Fruit fly (Drosophila melanogaster): ENCODE data around the gene mtd.

Gene mtd

dm6 chr3R:5368170-5368781 is 18.0 kb upstream of the mtd start, which contains the start of gene Cerk:
Gene Cerk (minus strand): TSS chr3R:5368306.
- TF ChIP-seq noc (tag; optimal IDR thresholded peaks at IDR 0.05), result no peak

DNA sequence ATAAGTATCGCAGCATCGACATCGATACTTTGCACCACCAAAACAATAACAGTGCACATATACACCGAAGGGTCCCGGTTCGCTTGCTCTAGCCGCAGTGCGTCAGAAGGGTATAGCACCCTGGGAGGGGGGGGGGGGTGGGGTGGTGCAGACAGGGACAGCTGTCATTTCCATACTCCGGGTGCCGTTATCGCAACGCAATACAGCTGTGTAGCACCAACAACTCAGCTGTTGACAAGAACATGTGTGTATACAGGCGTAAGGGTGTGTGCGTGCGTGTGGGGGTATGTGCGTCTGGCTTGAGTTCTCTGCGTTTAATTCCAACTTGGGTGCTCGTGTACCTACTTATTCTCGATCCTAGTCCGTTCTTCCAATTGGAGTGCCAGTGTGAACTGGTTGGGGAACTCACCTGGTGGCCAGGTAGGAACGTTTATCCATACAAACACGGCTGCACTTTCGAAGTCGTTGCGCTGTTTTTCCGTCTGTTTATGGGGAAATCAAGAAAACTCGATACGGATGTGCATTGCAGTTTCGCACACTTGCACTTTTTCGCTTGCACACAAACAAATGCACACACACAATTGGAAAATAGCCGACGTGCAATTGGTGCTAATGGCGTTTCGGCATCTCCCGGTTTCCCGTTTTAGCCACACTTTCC is 17.4 kb upstream of the mtd start:
- no peak for TF ChIP-seq noc (tag; optimal IDR thresholded peaks at IDR 0.05)

dm6 chr3R:5364539-5365273 is 14.5 kb upstream of the mtd start:
- TF ChIP-seq noc (tag; optimal IDR thresholded peaks at IDR 0.05), result peak; percentile 55

dm6 chr3R:5363412-5363811 is 13.2 kb upstream of the mtd start:
- no peak for TF ChIP-seq noc (tag; optimal IDR thresholded peaks at IDR 0.05)

- peak; percentile 87 for TF ChIP-seq noc (tag; optimal IDR thresholded peaks at IDR 0.05)
Measured at dm6 chr3R:5361681-5362319, 11.6 kb upstream of the mtd start.

DNA sequence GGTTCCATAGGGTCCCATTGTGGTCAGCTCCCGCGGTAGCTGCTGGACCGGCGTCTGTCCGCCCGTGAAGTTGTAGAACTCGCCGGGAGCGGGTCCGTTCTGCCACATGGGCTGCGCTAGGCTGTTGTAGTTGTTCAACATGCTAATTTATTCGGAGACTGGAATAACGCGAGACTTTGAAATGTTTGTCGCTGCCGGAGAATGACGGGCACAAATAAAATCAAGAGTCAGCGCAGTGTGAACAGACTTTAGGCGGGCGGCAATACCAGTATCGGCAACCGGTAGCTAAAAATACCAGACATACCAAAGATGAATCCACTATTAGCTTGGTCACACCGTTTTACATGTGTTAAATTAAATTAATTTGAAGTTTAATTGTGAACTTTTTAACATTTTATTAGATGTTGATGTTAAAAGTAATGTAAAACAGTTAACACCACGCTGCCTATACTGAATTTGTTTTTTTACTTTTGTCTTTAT is 7.7 kb upstream of the mtd start, which contains the start of gene Prosbeta7:
Gene Prosbeta7, minus strand, starts transcription at position 430 of the 480 bp plus-strand sequence.
- no peak for TF ChIP-seq noc (tag; optimal IDR thresholded peaks at IDR 0.05)

dm6 chr3R:5355135-5355493 is 4.9 kb upstream of the mtd start:
- no peak for TF ChIP-seq noc (tag; optimal IDR thresholded peaks at IDR 0.05)

dm6 chr3R:5354373-5355134 is 4.3 kb upstream of the mtd start, which contains the start of the genes CG11999 and CG1161:
Gene CG11999 (minus strand): TSS chr3R:5354747.
Gene CG1161 (plus strand): TSS chr3R:5355092.
- TF ChIP-seq noc (tag; optimal IDR thresholded peaks at IDR 0.05), result peak; percentile 4

DNA sequence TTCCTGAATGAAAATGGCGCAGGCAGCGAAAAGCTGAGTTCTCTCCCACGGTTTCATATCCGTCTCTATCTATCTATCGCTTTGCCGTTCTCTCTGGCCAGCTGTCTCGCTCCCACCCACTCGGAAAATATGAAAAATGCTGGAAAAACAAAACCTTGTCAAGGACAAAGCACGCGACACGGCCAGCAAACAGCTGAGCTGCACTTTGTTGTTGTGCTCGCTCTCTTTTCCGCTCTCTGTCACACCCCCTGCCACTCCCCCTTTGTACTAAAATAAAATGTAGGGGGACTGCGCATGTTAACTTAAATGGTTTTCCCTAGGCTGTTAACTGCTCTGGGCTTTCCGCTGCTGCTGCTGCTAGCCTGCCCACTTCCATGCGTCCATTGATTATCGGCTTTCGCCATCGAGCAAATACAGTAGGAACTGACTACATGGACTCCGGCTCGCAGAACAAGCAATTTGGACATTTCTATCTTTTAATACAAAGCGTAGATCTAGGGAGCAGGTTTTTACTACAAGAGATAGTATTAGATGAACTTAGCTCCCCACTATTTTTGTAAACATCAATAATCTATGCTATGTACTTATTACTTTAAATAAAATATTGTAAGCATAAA is 3.4 kb downstream of the mtd start:
- no peak for TF ChIP-seq noc (tag; optimal IDR thresholded peaks at IDR 0.05)

- TF ChIP-seq noc (tag; optimal IDR thresholded peaks at IDR 0.05), result no peak
Measured at dm6 chr3R:5331764-5332405, 18.4 kb downstream of the mtd start.

dm6 chr3R:5330338-5330737 is 19.9 kb downstream of the mtd start:
- no peak for TF ChIP-seq noc (tag; optimal IDR thresholded peaks at IDR 0.05)

DNA sequence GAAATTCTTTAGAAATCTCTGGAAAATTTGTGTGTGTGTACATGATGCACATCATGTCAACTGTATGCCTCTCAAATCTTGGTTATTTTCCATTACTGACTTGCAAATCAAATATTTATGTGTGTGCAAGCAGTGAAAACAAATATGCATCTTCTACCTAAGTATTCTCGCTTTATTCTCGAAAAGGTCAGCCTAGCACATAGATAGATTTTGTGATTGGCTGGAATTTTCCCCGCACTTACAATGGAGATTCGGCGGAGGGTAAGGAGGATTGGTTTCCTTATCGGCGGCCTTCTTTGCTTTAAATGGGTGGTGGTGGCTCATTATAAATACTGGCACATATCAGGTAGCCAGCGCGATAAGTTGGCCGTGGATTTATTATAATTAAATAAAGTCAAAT is 22.3 kb downstream of the mtd start:
- no peak for TF ChIP-seq noc (tag; optimal IDR thresholded peaks at IDR 0.05)

DNA sequence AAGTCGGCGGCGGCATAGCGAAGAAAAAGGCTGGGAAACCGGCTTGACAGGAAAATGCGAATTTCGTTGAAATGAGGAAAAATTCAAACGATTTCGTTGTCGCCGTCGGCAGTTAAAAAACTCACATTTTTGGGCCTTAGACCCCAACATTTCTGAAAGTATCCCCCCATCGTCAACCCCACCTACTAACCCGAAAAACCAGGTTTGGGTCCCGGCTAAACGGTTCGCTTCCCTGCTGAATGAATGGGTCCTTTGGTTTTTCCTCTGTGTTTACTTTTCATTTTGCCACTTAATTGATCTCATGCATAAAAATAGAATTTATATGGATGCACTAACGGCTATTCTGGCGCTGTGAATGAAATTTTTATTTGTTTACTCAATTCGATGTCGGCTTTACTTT is 24.1 kb downstream of the mtd start:
- no peak for TF ChIP-seq noc (tag; optimal IDR thresholded peaks at IDR 0.05)

dm6 chr3R:5323741-5324538 is 26.3 kb downstream of the mtd start:
- TF ChIP-seq noc (tag; optimal IDR thresholded peaks at IDR 0.05), result peak; percentile 4

Measured in whole organism, larva.